Fruit fly (Drosophila melanogaster): ENCODE results near the gene ND-13A.

DNA sequence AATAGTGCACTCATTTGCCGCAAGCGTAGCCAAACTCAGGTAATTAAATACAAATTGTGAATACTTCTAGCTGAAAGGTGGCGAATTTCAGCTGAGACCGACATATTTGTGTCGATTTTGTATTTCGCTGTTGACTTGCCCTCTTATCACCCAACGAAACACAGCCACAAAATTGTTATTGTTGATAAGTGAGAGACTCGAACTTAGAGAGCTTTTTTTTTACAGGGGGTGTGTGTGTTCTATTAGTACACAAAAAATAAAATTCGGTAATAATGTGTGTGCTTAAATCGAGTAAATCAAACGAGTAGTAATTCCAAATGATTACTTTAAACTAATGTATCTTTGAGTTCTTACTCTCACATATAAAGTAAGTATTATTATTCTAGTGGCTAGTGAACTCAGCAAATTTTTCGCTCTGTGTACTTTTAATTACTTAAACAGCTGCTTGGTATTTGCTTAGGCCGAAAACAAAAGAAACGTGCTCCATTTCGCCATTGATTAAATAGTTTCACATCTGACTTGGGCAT lies 39.1 kb downstream of the ND-13A start:
- TF ChIP-seq kay (GFP tag; ENCODE audit: borderline replicate concordance): no peak
- no peak for TF ChIP-seq CG1620 (GFP tag; optimal IDR thresholded peaks at IDR 0.05)
- TF ChIP-seq Mnt (GFP tag; optimal IDR thresholded peaks at IDR 0.05): peak; percentile 7
- TF ChIP-seq toe (GFP tag; optimal IDR thresholded peaks at IDR 0.05): no peak
- no peak for TF ChIP-seq cnc (optimal IDR thresholded peaks at IDR 0.05)
- peak; percentile 74 for TF ChIP-seq CG7101 (tag; optimal IDR thresholded peaks at IDR 0.05)
- peak; percentile 23 for TF ChIP-seq pad (GFP tag; optimal IDR thresholded peaks at IDR 0.05)

Measured in whole organism, adult.